Worm (Caenorhabditis elegans) whole organism, midembryonic: ENCODE results near the gene Y69A2AR.19.

Experiments
- T22C8.4 ChIP-seq: fragments of 200-800 bp; sonication (Bioruptor generic); IDR thresholded peaks from 2 replicates; pipeline ENCODE4 v1.3.6; 2022; ENCODE audit warnings: missing genetic modification characterization, missing compliant biosample characterization
- cog-1 ChIP-seq: sonication (generic microtip); optimal IDR thresholded peaks from 2 replicates; lab custom pipeline; 2016; ENCODE audit warnings: missing genetic modification characterization, missing compliant biosample characterization
- flt-1 ChIP-seq: fragments of 200-800 bp; sonication (Bioruptor generic); IDR thresholded peaks from 2 replicates; pipeline ENCODE4 v1.3.6; 2022; ENCODE audit warnings: missing genetic modification characterization, missing compliant biosample characterization
- klf-2 ChIP-seq: fragments of 200-800 bp; sonication (Bioruptor generic); conservative IDR thresholded peaks from 2 replicates; pipeline ENCODE4 v1.3.6; 2022; ENCODE audit warnings: missing genetic modification reagents, missing genetic modification characterization, missing compliant biosample characterization
- med-1 ChIP-seq: sonication (generic microtip); optimal IDR thresholded peaks from 2 replicates; lab custom pipeline; 2017; ENCODE audit warnings: missing genetic modification characterization, mild to moderate bottlenecking, missing compliant biosample characterization, antibody characterized with exemption, missing genetic modification reagents; ENCODE audit not compliant: insufficient read depth
- ref-1 ChIP-seq: fragments of 200-800 bp; sonication (Bioruptor generic); conservative IDR thresholded peaks from 2 replicates; pipeline ENCODE4 v1.3.6; 2022; ENCODE audit warnings: missing genetic modification reagents, missing genetic modification characterization, missing compliant biosample characterization
- tab-1 ChIP-seq: fragments of 200-800 bp; sonication (Bioruptor generic); IDR thresholded peaks from 2 replicates; pipeline ENCODE4 v1.3.6; 2022; ENCODE audit warnings: missing genetic modification characterization, missing compliant biosample characterization
- ztf-29 ChIP-seq: fragments of 200-800 bp; sonication (Bioruptor generic); IDR thresholded peaks from 2 replicates; pipeline ENCODE4 v1.3.6; 2022; ENCODE audit warnings: missing genetic modification reagents, missing genetic modification characterization, missing compliant biosample characterization

ce11 chrIV:2481955-2482354 is 6.7 kb upstream of the Y69A2AR.19 start, which contains the start of gene Y69A2AL.2:
- TF ChIP-seq flt-1 (GFP tag; lab: Robert Waterston, UW) (no peak), tab-1 (no peak), klf-2 (GFP tag; lab: Robert Waterston, UW) (no peak), med-1 (GFP tag; lab: Kevin White, UChicago) (no peak), cog-1 (no peak), ref-1 (no peak), ztf-29 (GFP tag; lab: Robert Waterston, UW) (no peak), T22C8.4 (GFP tag; lab: Robert Waterston, UW) (no peak)
